Worm (Caenorhabditis elegans): ENCODE results near the gene glc-1.

- TF ChIP-seq T23F11.4 (GFP tag; optimal IDR thresholded peaks at IDR 0.05) (no peak), hlh-8 (tag; optimal IDR thresholded peaks at IDR 0.05) (no peak), odd-2 (tag; optimal IDR thresholded peaks at IDR 0.05) (no peak), ama-1 (optimal IDR thresholded peaks at IDR 0.05) (no peak), ceh-19 (GFP tag; optimal IDR thresholded peaks at IDR 0.05) (no peak), ets-4 (tag; optimal IDR thresholded peaks at IDR 0.05) (no peak), pha-4 (tag; optimal IDR thresholded peaks at IDR 0.05) (no peak), hlh-13 (GFP tag; optimal IDR thresholded peaks at IDR 0.05) (no peak), nhr-232 (tag; optimal IDR thresholded peaks at IDR 0.05) (no peak), C38D4.7 (GFP tag; optimal IDR thresholded peaks at IDR 0.05) (no peak), F13H6.1 (tag; optimal IDR thresholded peaks at IDR 0.05) (no peak)
Measured at ce11 chrV:16226581-16226980, 7.1 kb downstream of the glc-1 start, which contains the start of gene F11A5.13.

All from whole organism, late embryonic.